Fruit fly (Drosophila melanogaster): ENCODE results near the gene CG15211.

Gene CG15211

DNA sequence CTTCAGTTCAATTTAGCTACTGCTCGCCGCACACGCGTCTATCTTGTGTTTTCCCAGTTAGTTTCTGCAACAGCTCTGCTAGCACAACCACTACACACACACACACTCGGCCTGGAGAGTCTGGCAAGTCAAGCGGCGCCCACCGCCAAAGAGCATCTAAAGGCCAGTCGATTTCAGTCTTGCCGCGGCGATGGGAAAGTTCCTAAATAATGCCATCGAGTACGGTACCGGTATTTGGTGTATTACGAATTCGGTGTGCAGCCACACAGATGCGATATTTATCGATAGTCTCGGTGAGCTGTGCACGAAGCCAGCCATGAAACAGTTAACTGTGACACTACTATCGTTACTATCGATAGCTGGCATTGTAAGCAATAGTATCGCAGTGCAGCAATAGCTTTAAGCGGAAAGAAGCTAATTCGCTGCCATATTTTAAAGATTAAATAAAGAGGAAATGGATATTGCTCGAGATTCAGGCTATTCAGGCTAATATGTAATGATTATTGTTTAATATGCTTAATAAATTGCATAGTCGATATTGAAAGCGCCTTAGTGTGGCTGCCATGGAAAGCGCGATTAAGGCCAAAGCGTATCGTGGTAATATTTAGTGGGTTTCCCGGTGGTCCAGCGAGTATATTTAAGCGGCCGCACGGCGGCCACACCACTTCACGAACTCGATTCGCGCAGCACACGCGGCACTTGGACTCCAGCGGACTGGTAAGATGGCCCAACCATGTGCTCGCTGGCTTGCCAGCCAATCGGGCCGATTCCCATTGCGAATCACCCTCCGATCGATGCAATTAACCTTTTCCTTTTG is 27.4 kb upstream of the CG15211 start, which contains the start of gene stx (continued):
- TF ChIP-seq CG3163 (GFP tag; optimal IDR thresholded peaks at IDR 0.05) (no peak), CG2712 (tag; optimal IDR thresholded peaks at IDR 0.05) (no peak), CG12769 (tag; optimal IDR thresholded peaks at IDR 0.05) (peak; percentile 49), Asciz (GFP tag; optimal IDR thresholded peaks at IDR 0.05) (peak; percentile 34), CG9817 (tag; optimal IDR thresholded peaks at IDR 0.05) (no peak), Abd-B (GFP tag; optimal IDR thresholded peaks at IDR 0.05) (peak; percentile 26), CG7357 (GFP tag; IDR thresholded peaks at IDR 0.05) (no peak), croc (GFP tag; conservative IDR thresholded peaks at IDR 0.05) (no peak), CG15011 (GFP tag; optimal IDR thresholded peaks at IDR 0.05) (no peak), Jarid2 (GFP tag; optimal IDR thresholded peaks at IDR 0.05) (peak; percentile 94), CG4328 (GFP tag; optimal IDR thresholded peaks at IDR 0.05) (no peak), CG3726 (GFP tag; IDR thresholded peaks at IDR 0.05) (no peak), Gsc (GFP tag; IDR thresholded peaks at IDR 0.05) (no peak), gem (tag; optimal IDR thresholded peaks at IDR 0.05) (no peak), h (optimal IDR thresholded peaks at IDR 0.05) (no peak), CG7372 (GFP tag; IDR thresholded peaks at IDR 0.05) (no peak), Optix (GFP tag; IDR thresholded peaks at IDR 0.05) (no peak; the same call in 2 of the 3 replicates), sna (GFP tag; IDR thresholded peaks at IDR 0.05; ENCODE audit: partially characterized antibody) (peak; percentile 98), ato (GFP tag; IDR thresholded peaks at IDR 0.05; ENCODE audit: partially characterized antibody) (peak; percentile 90), CkIIα-i1 (GFP tag; IDR thresholded peaks at IDR 0.05) (no peak), CG10147 (GFP tag; optimal IDR thresholded peaks at IDR 0.05) (peak; percentile 29), CG6689 (GFP tag; IDR thresholded peaks at IDR 0.05) (0 out of 2 replicates have a peak, but pooled peaks have one; percentile 28), CG1529 (GFP tag; optimal IDR thresholded peaks at IDR 0.05) (peak; percentile 23), MBD-R2 (GFP tag; IDR thresholded peaks at IDR 0.05) (peak; percentile 35), stc (GFP tag; IDR thresholded peaks at IDR 0.05) (no peak; the same call in 1 of the 2 replicates), Atf-2 (GFP tag; optimal IDR thresholded peaks at IDR 0.05) (no peak), bowl (GFP tag; IDR thresholded peaks at IDR 0.05) (0 out of 2 replicates have a peak, but pooled peaks have one; percentile 38), Fer2 (tag; optimal IDR thresholded peaks at IDR 0.05) (no peak), CG42726 (GFP tag; IDR thresholded peaks at IDR 0.05; ENCODE audit: partially characterized antibody) (peak; percentile 95), CG31224 (GFP tag; IDR thresholded peaks at IDR 0.05) (0 out of 2 replicates have a peak, but pooled peaks have one; percentile 16), D19B (GFP tag; optimal IDR thresholded peaks at IDR 0.05) (no peak), Sin3A (optimal IDR thresholded peaks at IDR 0.05) (peak; percentile 100), ro (GFP tag; IDR thresholded peaks at IDR 0.05) (no peak), ind (GFP tag; optimal IDR thresholded peaks at IDR 0.05) (no peak), nau (GFP tag; optimal IDR thresholded peaks at IDR 0.05) (no peak), Bdp1 (GFP tag; optimal IDR thresholded peaks at IDR 0.05) (no peak), emc (GFP tag; optimal IDR thresholded peaks at IDR 0.05) (no peak), sd (tag; optimal IDR thresholded peaks at IDR 0.05) (no peak), CG14710 (tag; optimal IDR thresholded peaks at IDR 0.05) (peak; percentile 71), CoRest (tag; optimal IDR thresholded peaks at IDR 0.05) (peak; percentile 30), CG13296 (GFP tag; optimal IDR thresholded peaks at IDR 0.05) (peak; percentile 37), Dref (GFP tag; IDR thresholded peaks at IDR 0.05) (peak; percentile 85), dpn (GFP tag; optimal IDR thresholded peaks at IDR 0.05) (no peak), bsh (GFP tag; optimal IDR thresholded peaks at IDR 0.05) (peak in 1 of 2 experiments; percentile 15), CG15073 (GFP tag; optimal IDR thresholded peaks at IDR 0.05) (no peak)
